Fruit fly (Drosophila melanogaster): ENCODE data around the gene CG44362.

- TF ChIP-seq Dfd (GFP tag; optimal IDR thresholded peaks at IDR 0.05) (no peak), Hnf4 (GFP tag; optimal IDR thresholded peaks at IDR 0.05) (no peak), usp (GFP tag; optimal IDR thresholded peaks at IDR 0.05) (no peak), psq (GFP tag; optimal IDR thresholded peaks at IDR 0.05) (no peak), Abd-B (GFP tag; optimal IDR thresholded peaks at IDR 0.05) (no peak), rgr (GFP tag; optimal IDR thresholded peaks at IDR 0.05) (no peak), Myc (optimal IDR thresholded peaks at IDR 0.05) (no peak), dl (GFP tag; optimal IDR thresholded peaks at IDR 0.05; ENCODE audit: insufficient read depth in 1 of 2, partially characterized antibody in 2 of 2) (no peak), tai (GFP tag; optimal IDR thresholded peaks at IDR 0.05) (no peak), Rel (GFP tag; optimal IDR thresholded peaks at IDR 0.05) (no peak), Rel (tag; optimal IDR thresholded peaks at IDR 0.05) (no peak), pan (optimal IDR thresholded peaks at IDR 0.05) (no peak), Vsx2 (GFP tag; optimal IDR thresholded peaks at IDR 0.05; ENCODE audit: partially characterized antibody) (no peak)
Measured at dm6 chr3L:11358733-11359132, 38.6 kb upstream of the CG44362 start.

Data from whole organism, wandering third instar larva.